Worm (Caenorhabditis elegans) whole organism, early embryonic: Measurements from ENCODE around the gene gpa-6.

Experiments
- B0310.2 ChIP-seq: sonication (generic microtip); optimal IDR thresholded peaks from 2 replicates; lab custom pipeline; 2016; ENCODE audit warnings: mild to moderate bottlenecking, missing genetic modification characterization, missing compliant biosample characterization
- F13C5.2 ChIP-seq: sonication (generic microtip); optimal IDR thresholded peaks from 2 replicates; lab custom pipeline; 2017; ENCODE audit warnings: mild to moderate bottlenecking, missing genetic modification characterization, inconsistent platforms, missing compliant biosample characterization
- aly-1 ChIP-seq: sonication (generic microtip); optimal IDR thresholded peaks from 2 replicates; lab custom pipeline; 2016; ENCODE audit warnings: missing genetic modification characterization, missing compliant biosample characterization
- ama-1 ChIP-seq: fragments of 150-350 bp; optimal IDR thresholded peaks from 2 replicates; lab custom pipeline; 2014
- ceh-13 ChIP-seq: fragments of 200-800 bp; sonication (Bioruptor generic); optimal IDR thresholded peaks from 2 replicates; lab custom pipeline; 2018; ENCODE audit warnings: mild to moderate bottlenecking, missing genetic modification characterization, missing compliant biosample characterization
- ceh-36 ChIP-seq: sonication (generic microtip); optimal IDR thresholded peaks from 2 replicates; lab custom pipeline; 2016; ENCODE audit warnings: missing genetic modification characterization, inconsistent platforms, missing compliant biosample characterization
- ets-7 ChIP-seq: sonication (generic microtip); optimal IDR thresholded peaks from 2 replicates; lab custom pipeline; 2016; ENCODE audit warnings: missing genotype, missing genetic modification characterization, missing compliant biosample characterization
- flt-1 ChIP-seq: fragments of 200-800 bp; sonication (Bioruptor generic); IDR thresholded peaks from 2 replicates; pipeline ENCODE4 v1.3.6; 2022; ENCODE audit warnings: missing genetic modification characterization, missing compliant biosample characterization
- hmbx-1 ChIP-seq: sonication (generic microtip); optimal IDR thresholded peaks from 2 replicates; lab custom pipeline; 2016; ENCODE audit warnings: mild to moderate bottlenecking, missing genetic modification characterization, missing compliant biosample characterization
- pes-1 ChIP-seq: fragments of 200-800 bp; sonication (Bioruptor generic); IDR thresholded peaks from 2 replicates; pipeline ENCODE4 v1.3.6; 2022; ENCODE audit warnings: missing genetic modification reagents, missing genetic modification characterization, missing compliant biosample characterization
- scrt-1 ChIP-seq: fragments of 200-800 bp; sonication (Bioruptor generic); IDR thresholded peaks from 2 replicates; pipeline ENCODE4 v1.3.6; 2022; ENCODE audit warnings: missing genetic modification characterization, missing compliant biosample characterization
- sea-1 ChIP-seq: fragments of 200-800 bp; sonication (Bioruptor generic); conservative IDR thresholded peaks from 2 replicates; pipeline ENCODE4 v1.3.6; 2022; ENCODE audit warnings: missing genetic modification characterization, missing compliant biosample characterization
- tbx-37 ChIP-seq: fragments of 200-800 bp; sonication (Bioruptor generic); conservative IDR thresholded peaks from 2 replicates; pipeline ENCODE4 v1.3.6; 2022; ENCODE audit warnings: missing genetic modification reagents, missing genetic modification characterization, missing compliant biosample characterization

ce11 chrX:13234879-13235278 lies 43.9 kb downstream of the gpa-6 start, which contains the start of gene K08H2.2:
- TF ChIP-seq ama-1 (lab: Kevin White, UChicago) = no peak
- TF ChIP-seq F13C5.2 = no peak
- TF ChIP-seq flt-1 (GFP tag; lab: Robert Waterston, UW) = no peak
- TF ChIP-seq sea-1 (GFP tag; lab: Robert Waterston, UW) = no peak
- no peak for TF ChIP-seq pes-1 (GFP tag; lab: Robert Waterston, UW)
- no peak for TF ChIP-seq aly-1 (tag; lab: Kevin White, UChicago)
- TF ChIP-seq ceh-36 = no peak
- TF ChIP-seq hmbx-1 (tag; lab: Kevin White, UChicago) = no peak
- no peak for TF ChIP-seq ets-7 (tag; lab: Kevin White, UChicago)
- no peak for TF ChIP-seq B0310.2 (tag; lab: Kevin White, UChicago)
- no peak for TF ChIP-seq tbx-37 (GFP tag; lab: Robert Waterston, UW)
- no peak for TF ChIP-seq ceh-13 (GFP tag; lab: Kevin White, UChicago)
- no peak for TF ChIP-seq scrt-1
